Fruit fly (Drosophila melanogaster) whole organism, prepupa: ENCODE data around the gene CG4982.
A peak's percentile ranks its signal among the peaks of the same experiment; 100 is the strongest.

Experiments used
- Blimp-1 ChIP-seq: fragments of 200-800 bp; sonication (Bioruptor generic); optimal IDR thresholded peaks from 3 replicates; lab custom pipeline; 2017; ENCODE audit warnings: missing biosample characterization, missing genetic modification characterization, mild to moderate bottlenecking, moderate library complexity, missing genetic modification reagents
- CG10669 ChIP-seq: fragments of 200-800 bp; sonication (Bioruptor generic); optimal IDR thresholded peaks from 3 replicates; lab custom pipeline; 2018; ENCODE audit warnings: missing biosample characterization, mild to moderate bottlenecking, missing genetic modification characterization, moderate library complexity
- CG11294 ChIP-seq: fragments of 200-800 bp; sonication (Bioruptor generic); IDR thresholded peaks from 2 replicates; pipeline ENCODE4 v1.3.6; 2022; ENCODE audit warnings: missing biosample characterization, missing genetic modification characterization
- CG16779 ChIP-seq: fragments of 200-800 bp; sonication (Bioruptor generic); optimal IDR thresholded peaks from 3 replicates; lab custom pipeline; 2017; ENCODE audit warnings: missing biosample characterization, mild to moderate bottlenecking, missing genetic modification characterization
- CG3032 ChIP-seq: fragments of 200-800 bp; optimal IDR thresholded peaks from 2 replicates; lab custom pipeline; 2019; ENCODE audit warnings: missing biosample characterization, mild to moderate bottlenecking, missing genetic modification characterization, moderate library complexity
- CG32006 ChIP-seq: fragments of 200-800 bp; sonication (Bioruptor generic); optimal IDR thresholded peaks from 3 replicates; lab custom pipeline; 2017; ENCODE audit warnings: missing biosample characterization, mild to moderate bottlenecking, missing genetic modification characterization
- CG34406 ChIP-seq: fragments of 200-800 bp; sonication (Bioruptor generic); optimal IDR thresholded peaks from 3 replicates; lab custom pipeline; 2016; ENCODE audit warnings: missing biosample characterization, missing genetic modification characterization
- CG3919 ChIP-seq: fragments of 200-800 bp; sonication (Bioruptor generic); optimal IDR thresholded peaks from 3 replicates; lab custom pipeline; 2016; ENCODE audit warnings: missing biosample characterization, missing genetic modification characterization
- CG6163 ChIP-seq: fragments of 200-800 bp; sonication (Bioruptor generic); IDR thresholded peaks from 3 replicates; pipeline ENCODE4 v1.3.6; 2022; ENCODE audit warnings: missing biosample characterization, missing genetic modification characterization
- CG6792 ChIP-seq: fragments of 200-800 bp; sonication (Bioruptor generic); optimal IDR thresholded peaks from 3 replicates; lab custom pipeline; 2016; ENCODE audit warnings: missing biosample characterization, missing genetic modification characterization
- CG6808 ChIP-seq: fragments of 200-800 bp; sonication (Bioruptor generic); optimal IDR thresholded peaks from 3 replicates; lab custom pipeline; 2017; ENCODE audit warnings: missing biosample characterization, missing genetic modification characterization, mild to moderate bottlenecking, moderate library complexity, missing genetic modification reagents
- CG6854 ChIP-seq: fragments of 200-800 bp; sonication (Bioruptor generic); optimal IDR thresholded peaks from 2 replicates; lab custom pipeline; 2017; ENCODE audit warnings: missing biosample characterization, mild to moderate bottlenecking, missing genetic modification characterization
- CG8119 ChIP-seq: fragments of 200-800 bp; sonication (Bioruptor generic); IDR thresholded peaks from 3 replicates; pipeline ENCODE4 v1.3.6; 2022; ENCODE audit warnings: missing biosample characterization, missing genetic modification characterization
- CG9139 ChIP-seq: fragments of 200-800 bp; sonication (Bioruptor generic); optimal IDR thresholded peaks from 3 replicates; lab custom pipeline; 2017; ENCODE audit warnings: missing biosample characterization, mild to moderate bottlenecking, missing genetic modification characterization
- Eip78C ChIP-seq: fragments of 200-800 bp; sonication (Bioruptor generic); peaks from one replicate; lab custom pipeline; 2016; ENCODE audit warnings: missing biosample characterization, missing genetic modification characterization
- Ets96B ChIP-seq: fragments of 200-800 bp; optimal IDR thresholded peaks from 2 replicates; lab custom pipeline; 2019; ENCODE audit warnings: missing biosample characterization, mild to moderate bottlenecking, missing genetic modification characterization, moderate library complexity
- Gug ChIP-seq: fragments of 200-800 bp; sonication (Bioruptor generic); IDR thresholded peaks from 2 replicates; pipeline ENCODE4 v1.3.6; 2022; ENCODE audit warnings: missing biosample characterization, missing genetic modification characterization
- Hr39 ChIP-seq: fragments of 200-800 bp; sonication (Bioruptor generic); optimal IDR thresholded peaks from 2 replicates; lab custom pipeline; 2016; ENCODE audit warnings: missing biosample characterization, missing genetic modification characterization
- Sox15 ChIP-seq: fragments of 200-800 bp; sonication (Bioruptor generic); optimal IDR thresholded peaks from 3 replicates; lab custom pipeline; 2016; ENCODE audit warnings: missing biosample characterization, missing genetic modification characterization
- achi ChIP-seq: fragments of 200-800 bp; sonication (Bioruptor generic); optimal IDR thresholded peaks from 3 replicates; lab custom pipeline; 2016; ENCODE audit warnings: missing biosample characterization, missing genetic modification characterization
- cyc ChIP-seq: fragments of 200-800 bp; sonication (Bioruptor generic); optimal IDR thresholded peaks from 3 replicates; lab custom pipeline; 2016; ENCODE audit warnings: missing biosample characterization, missing genetic modification characterization
- dsx ChIP-seq: fragments of 200-800 bp; optimal IDR thresholded peaks from 3 replicates; lab custom pipeline; 2019; ENCODE audit warnings: missing biosample characterization, mild to moderate bottlenecking, missing genetic modification characterization, moderate library complexity; ENCODE audit not compliant: poor library complexity, severe bottlenecking
- fd59A ChIP-seq: fragments of 200-800 bp; sonication (Bioruptor generic); optimal IDR thresholded peaks from 2 replicates; lab custom pipeline; 2017; ENCODE audit warnings: missing biosample characterization, mild to moderate bottlenecking, missing genetic modification characterization, missing genetic modification reagents
- fkh ChIP-seq: fragments of 200-800 bp; sonication (Bioruptor generic); optimal IDR thresholded peaks from 3 replicates; lab custom pipeline; 2017; ENCODE audit warnings: missing biosample characterization, mild to moderate bottlenecking, missing genetic modification characterization, moderate library complexity
- lz ChIP-seq: fragments of 200-800 bp; sonication (Bioruptor generic); optimal IDR thresholded peaks from 3 replicates; lab custom pipeline; 2016; ENCODE audit warnings: missing biosample characterization, missing genetic modification characterization
- net ChIP-seq: fragments of 200-800 bp; sonication (Bioruptor generic); optimal IDR thresholded peaks from 3 replicates; lab custom pipeline; 2016; ENCODE audit warnings: missing biosample characterization, missing genetic modification characterization
- pdm3 ChIP-seq: fragments of 200-800 bp; sonication (Bioruptor generic); optimal IDR thresholded peaks from 3 replicates; lab custom pipeline; 2016; ENCODE audit warnings: missing biosample characterization, missing genetic modification characterization
- spab ChIP-seq: fragments of 200-800 bp; sonication (Bioruptor generic); optimal IDR thresholded peaks from 2 replicates; lab custom pipeline; 2017; ENCODE audit warnings: missing biosample characterization, mild to moderate bottlenecking, missing genetic modification characterization, missing genetic modification reagents
- ss ChIP-seq, 2 experiments: fragments of 200-800 bp; sonication (Bioruptor generic); optimal IDR thresholded peaks; 2 replicates in 1 of 2; 3 replicates in 1 of 2; lab custom pipeline; 2017 to 2018; ENCODE audit warnings: mild to moderate bottlenecking in 2 of 2, missing biosample characterization in 2 of 2, missing genetic modification characterization in 2 of 2, moderate library complexity in 1 of 2
- svp ChIP-seq: fragments of 200-800 bp; sonication (Bioruptor generic); peaks from one replicate; lab custom pipeline; 2016; ENCODE audit warnings: missing biosample characterization, missing genetic modification characterization
- topi ChIP-seq: fragments of 200-800 bp; sonication (Bioruptor generic); optimal IDR thresholded peaks from 3 replicates; lab custom pipeline; 2016; ENCODE audit warnings: missing biosample characterization, missing genetic modification characterization

Gene CG4982

dm6 chr3L:16268106-16268733 is 33.0 kb upstream of the CG4982 start, which contains the start of gene CG4950 (continued):
- TF ChIP-seq Eip78C (GFP tag; lab: Kevin White, UChicago): peak; percentile 87
- peak; percentile 49 for TF ChIP-seq CG32006 (GFP tag; lab: Kevin White, UChicago)
- TF ChIP-seq CG8119 (GFP tag; lab: Robert Waterston, UW): peak; percentile 20; the same call in 1 of the 3 replicates
- peak; percentile 19 for TF ChIP-seq lz (GFP tag; lab: Kevin White, UChicago)
- no peak for TF ChIP-seq CG6854
- TF ChIP-seq CG3919 (GFP tag; lab: Kevin White, UChicago): peak; percentile 29
- peak; percentile 2 for TF ChIP-seq CG9139 (GFP tag; lab: Kevin White, UChicago)
- TF ChIP-seq Sox15 (GFP tag; lab: Kevin White, UChicago): peak; percentile 32
- TF ChIP-seq fkh (GFP tag; lab: Kevin White, UChicago): no peak

- TF ChIP-seq CG6808 (GFP tag; lab: Kevin White, UChicago) (no peak), lz (GFP tag; lab: Kevin White, UChicago) (no peak), Eip78C (GFP tag; lab: Kevin White, UChicago) (no peak), CG3919 (GFP tag; lab: Kevin White, UChicago) (no peak), CG11294 (GFP tag; lab: Robert Waterston, UW) (no peak), topi (GFP tag; lab: Kevin White, UChicago) (no peak), Gug (no peak), CG6792 (no peak), net (GFP tag; lab: Kevin White, UChicago) (no peak), cyc (no peak), Hr39 (GFP tag; lab: Kevin White, UChicago) (no peak), Blimp-1 (GFP tag; lab: Kevin White, UChicago) (no peak)
Measured at dm6 chr3L:16269092-16269491, 32.2 kb upstream of the CG4982 start, which contains the start of gene CG13068. TSS of gene CG13068 (plus strand) at chr3L:16269392.

- TF ChIP-seq svp (GFP tag; lab: Kevin White, UChicago) (no peak), CG6163 (GFP tag; lab: Robert Waterston, UW) (no peak), CG32006 (GFP tag; lab: Kevin White, UChicago) (no peak), topi (GFP tag; lab: Kevin White, UChicago) (no peak), CG8119 (GFP tag; lab: Robert Waterston, UW) (no peak), CG16779 (tag; lab: Kevin White, UChicago) (no peak), dsx (GFP tag; lab: Kevin White, UChicago) (no peak), CG6808 (GFP tag; lab: Kevin White, UChicago) (no peak), pdm3 (GFP tag; lab: Kevin White, UChicago) (no peak)
Measured at dm6 chr3L:16270802-16271332, 30.4 kb upstream of the CG4982 start, which contains the start of the genes CG34248 and CG13067. TSS of gene CG34248 (minus strand) at chr3L:16270902. TSS of gene CG13067 (plus strand) at chr3L:16271282.

- TF ChIP-seq ss (GFP tag; optimal IDR thresholded peaks at IDR 0.05; lab: Kevin White, UChicago) (peak in 1 of 2 experiments; percentile 79), achi (GFP tag; lab: Kevin White, UChicago) (no peak)
Measured at dm6 chr3L:16272338-16272959, 28.8 kb upstream of the CG4982 start, which contains the start of gene CG13066. TSS of gene CG13066 (plus strand) at chr3L:16272909.

- peak; percentile 44 for TF ChIP-seq CG6808 (GFP tag; lab: Kevin White, UChicago)
- TF ChIP-seq CG16779 (tag; lab: Kevin White, UChicago): no peak
- TF ChIP-seq fd59A (GFP tag; lab: Kevin White, UChicago): peak; percentile 9
- TF ChIP-seq Eip78C (GFP tag; lab: Kevin White, UChicago): peak; percentile 68
- TF ChIP-seq Ets96B (tag; lab: Kevin White, UChicago): peak; percentile 37
- TF ChIP-seq spab (GFP tag; lab: Kevin White, UChicago): peak; percentile 16
- TF ChIP-seq CG34406 (GFP tag; lab: Kevin White, UChicago): no peak
- peak; percentile 6 for TF ChIP-seq CG10669 (GFP tag; lab: Kevin White, UChicago)
- TF ChIP-seq svp (GFP tag; lab: Kevin White, UChicago): peak; percentile 17
- peak; percentile 51 for TF ChIP-seq CG3032 (tag; lab: Kevin White, UChicago)
- peak; percentile 20 for TF ChIP-seq CG32006 (GFP tag; lab: Kevin White, UChicago)
Measured at dm6 chr3L:16275391-16276017, 25.7 kb upstream of the CG4982 start.
